Worm (Caenorhabditis elegans): ENCODE results near the gene H12I19.115.

- no peak for TF ChIP-seq flt-1 (GFP tag; IDR thresholded peaks at IDR 0.05)
- no peak for TF ChIP-seq ets-7 (tag; optimal IDR thresholded peaks at IDR 0.05)
- no peak for TF ChIP-seq tra-4 (tag; optimal IDR thresholded peaks at IDR 0.05)
- TF ChIP-seq hnd-1 (tag; optimal IDR thresholded peaks at IDR 0.05) = no peak
- TF ChIP-seq sea-1 (GFP tag; conservative IDR thresholded peaks at IDR 0.05) = no peak
- TF ChIP-seq ama-1 (optimal IDR thresholded peaks at IDR 0.05) = no peak
- TF ChIP-seq B0310.2 (tag; optimal IDR thresholded peaks at IDR 0.05) = no peak
- no peak for TF ChIP-seq tbx-37 (GFP tag; conservative IDR thresholded peaks at IDR 0.05)
- no peak for TF ChIP-seq hmbx-1 (tag; optimal IDR thresholded peaks at IDR 0.05)
- no peak for TF ChIP-seq tbx-11 (GFP tag; IDR thresholded peaks at IDR 0.05)
- no peak for TF ChIP-seq ceh-13 (GFP tag; optimal IDR thresholded peaks at IDR 0.05)
- no peak for TF ChIP-seq scrt-1 (GFP tag; IDR thresholded peaks at IDR 0.05)
Measured at ce11 chrIV:14106274-14106673, 21.4 kb downstream of the H12I19.115 start, which contains the start of gene ins-34.

All from whole organism, early embryonic.